Worm (Caenorhabditis elegans) whole organism, late embryonic: ENCODE measurements around the gene F02A9.1.

Experiments
- F13H6.1 ChIP-seq: sonication (generic microtip); optimal IDR thresholded peaks from 2 replicates; lab custom pipeline; 2016; ENCODE audit warnings: missing genetic modification characterization, missing compliant biosample characterization
- T23F11.4 ChIP-seq: fragments of 200-800 bp; sonication (Bioruptor generic); optimal IDR thresholded peaks from 2 replicates; lab custom pipeline; 2018; ENCODE audit warnings: mild to moderate bottlenecking, missing genetic modification characterization, missing compliant biosample characterization
- ahr-1 ChIP-seq: sonication (generic microtip); optimal IDR thresholded peaks from 2 replicates; lab custom pipeline; 2016; ENCODE audit warnings: missing genetic modification characterization, missing compliant biosample characterization
- ama-1 ChIP-seq: fragments of 150-350 bp; optimal IDR thresholded peaks from 2 replicates; lab custom pipeline; 2014
- ceh-14 ChIP-seq: sonication (generic microtip); optimal IDR thresholded peaks from 2 replicates; lab custom pipeline; 2016; ENCODE audit warnings: missing genotype, missing genetic modification characterization, missing compliant biosample characterization
- ceh-19 ChIP-seq: fragments of 200-800 bp; sonication (Bioruptor generic); optimal IDR thresholded peaks from 2 replicates; lab custom pipeline; 2018; ENCODE audit warnings: mild to moderate bottlenecking, missing genetic modification characterization, missing compliant biosample characterization
- ceh-2 ChIP-seq: sonication (generic microtip); optimal IDR thresholded peaks from 2 replicates; lab custom pipeline; 2016; ENCODE audit warnings: missing genotype, missing genetic modification characterization, missing compliant biosample characterization
- ceh-30 ChIP-seq: fragments of 150-350 bp; optimal IDR thresholded peaks from 2 replicates; lab custom pipeline; 2014; ENCODE audit warnings: missing biosample characterization, missing genetic modification characterization
- ceh-34 ChIP-seq: sonication (generic microtip); optimal IDR thresholded peaks from 2 replicates; lab custom pipeline; 2016; ENCODE audit warnings: mild to moderate bottlenecking, missing genetic modification characterization, missing compliant biosample characterization
- ceh-45 ChIP-seq: fragments of 200-800 bp; sonication (Bioruptor generic); IDR thresholded peaks from 2 replicates; pipeline ENCODE4 v1.3.6; 2022; ENCODE audit warnings: missing genetic modification reagents, missing genetic modification characterization, missing compliant biosample characterization
- che-1 ChIP-seq: sonication (generic microtip); optimal IDR thresholded peaks from 2 replicates; lab custom pipeline; 2016; ENCODE audit warnings: mild to moderate bottlenecking, missing genetic modification characterization, missing compliant biosample characterization
- dmd-4 ChIP-seq: sonication (generic microtip); optimal IDR thresholded peaks from 2 replicates; lab custom pipeline; 2016; ENCODE audit warnings: borderline replicate concordance, missing genetic modification characterization, missing compliant biosample characterization
- dve-1 ChIP-seq: sonication (generic microtip); optimal IDR thresholded peaks from 2 replicates; lab custom pipeline; 2017; ENCODE audit warnings: antibody characterized with exemption, mild to moderate bottlenecking, missing genetic modification characterization, missing compliant biosample characterization
- elt-4 ChIP-seq: sonication (generic microtip); optimal IDR thresholded peaks from 2 replicates; lab custom pipeline; 2016; ENCODE audit warnings: missing genetic modification characterization, missing compliant biosample characterization
- eyg-1 ChIP-seq: sonication (generic microtip); optimal IDR thresholded peaks from 2 replicates; lab custom pipeline; 2016; ENCODE audit warnings: missing genotype, missing genetic modification characterization, missing compliant biosample characterization
- fax-1 ChIP-seq: sonication (generic microtip); optimal IDR thresholded peaks from 2 replicates; lab custom pipeline; 2016; ENCODE audit warnings: missing genotype, missing genetic modification characterization, missing compliant biosample characterization
- fkh-6 ChIP-seq: sonication (generic microtip); optimal IDR thresholded peaks from 2 replicates; lab custom pipeline; 2016; ENCODE audit warnings: missing genetic modification characterization, missing compliant biosample characterization
- gmeb-2 ChIP-seq: sonication (generic microtip); optimal IDR thresholded peaks from 2 replicates; lab custom pipeline; 2016; ENCODE audit warnings: missing genetic modification characterization, inconsistent platforms, missing compliant biosample characterization
- hlh-13 ChIP-seq: fragments of 200-800 bp; sonication (Bioruptor generic); optimal IDR thresholded peaks from 2 replicates; lab custom pipeline; 2018; ENCODE audit warnings: mild to moderate bottlenecking, missing genetic modification characterization, missing compliant biosample characterization
- hlh-15 ChIP-seq: sonication (generic microtip); optimal IDR thresholded peaks from 2 replicates; lab custom pipeline; 2016; ENCODE audit warnings: missing genetic modification characterization, missing compliant biosample characterization
- hlh-8 ChIP-seq: sonication (generic microtip); optimal IDR thresholded peaks from 2 replicates; lab custom pipeline; 2016; ENCODE audit warnings: missing genotype, missing genetic modification characterization, missing compliant biosample characterization
- lin-11 ChIP-seq: fragments of 200-800 bp; sonication (Bioruptor generic); optimal IDR thresholded peaks from 2 replicates; lab custom pipeline; 2018; ENCODE audit warnings: mild to moderate bottlenecking, missing genetic modification characterization, missing compliant biosample characterization
- nfya-1 ChIP-seq: sonication (generic microtip); optimal IDR thresholded peaks from 2 replicates; lab custom pipeline; 2017; ENCODE audit warnings: missing genetic modification characterization, mild to moderate bottlenecking, missing compliant biosample characterization, antibody characterized with exemption, moderate library complexity
- odd-2 ChIP-seq: sonication (generic microtip); optimal IDR thresholded peaks from 2 replicates; lab custom pipeline; 2017; ENCODE audit warnings: antibody characterized with exemption, mild to moderate bottlenecking, missing genetic modification characterization, missing compliant biosample characterization
- pag-3 ChIP-seq: sonication (generic microtip); optimal IDR thresholded peaks from 2 replicates; lab custom pipeline; 2016; ENCODE audit warnings: missing compliant biosample characterization, missing genetic modification characterization, borderline replicate concordance
- pax-1 ChIP-seq: fragments of 150-350 bp; optimal IDR thresholded peaks from 2 replicates; lab custom pipeline; 2014; ENCODE audit warnings: missing biosample characterization, missing genetic modification characterization
- ref-2 ChIP-seq: sonication (generic microtip); optimal IDR thresholded peaks from 2 replicates; lab custom pipeline; 2016; ENCODE audit warnings: missing genetic modification characterization, missing compliant biosample characterization
- sdc-2 ChIP-seq: sonication (generic microtip); optimal IDR thresholded peaks from 2 replicates; lab custom pipeline; 2016; ENCODE audit warnings: missing genotype, missing genetic modification characterization, missing compliant biosample characterization
- sox-2 ChIP-seq: fragments of 200-800 bp; sonication (Bioruptor generic); IDR thresholded peaks from 2 replicates; pipeline ENCODE4 v1.3.6; 2022; ENCODE audit warnings: missing genetic modification reagents, missing genetic modification characterization, missing compliant biosample characterization
- sox-4 ChIP-seq: sonication (generic microtip); optimal IDR thresholded peaks from 2 replicates; lab custom pipeline; 2017; ENCODE audit warnings: mild to moderate bottlenecking, missing genetic modification characterization, inconsistent platforms, missing compliant biosample characterization
- tbx-7 ChIP-seq: sonication (generic microtip); optimal IDR thresholded peaks from 2 replicates; lab custom pipeline; 2016; ENCODE audit warnings: missing genotype, missing genetic modification characterization, missing compliant biosample characterization
- ttx-3 ChIP-seq: sonication (generic microtip); optimal IDR thresholded peaks from 2 replicates; lab custom pipeline; 2016; ENCODE audit warnings: missing genetic modification reagents, missing genetic modification characterization, missing compliant biosample characterization
- unc-3 ChIP-seq, 2 experiments: fragments of 200-800 bp in 1 of 2; sonication (Bioruptor generic) in 1 of 2; sonication (generic microtip) in 1 of 2; conservative IDR thresholded peaks in 1 of 2; optimal IDR thresholded peaks in 1 of 2; 2 replicates each; pipeline versions ENCODE4 v1.3.6 to Lab custom; 2016 to 2022; ENCODE audit warnings: missing compliant biosample characterization in 2 of 2, missing genetic modification characterization in 2 of 2, missing genetic modification reagents in 1 of 2
- unc-42 ChIP-seq: sonication (generic microtip); optimal IDR thresholded peaks from 2 replicates; lab custom pipeline; 2016; ENCODE audit warnings: missing genotype, missing genetic modification characterization, missing compliant biosample characterization
- zip-5 ChIP-seq: sonication (generic microtip); optimal IDR thresholded peaks from 2 replicates; lab custom pipeline; 2016; ENCODE audit warnings: missing genetic modification characterization, missing compliant biosample characterization
- ztf-16 ChIP-seq: sonication (generic microtip); optimal IDR thresholded peaks from 2 replicates; lab custom pipeline; 2017; ENCODE audit warnings: missing genetic modification characterization, missing compliant biosample characterization

Gene F02A9.1

ce11 chrIII:9104060-9104459 is 26.5 kb upstream of the F02A9.1 start (continued):
- no peak for TF ChIP-seq T23F11.4
- TF ChIP-seq ztf-16 (tag; lab: Kevin White, UChicago), result peak; percentile 26
- no peak for TF ChIP-seq F13H6.1 (tag; lab: Kevin White, UChicago)
- TF ChIP-seq fkh-6 (tag; lab: Kevin White, UChicago), result peak; percentile 37
- no peak for TF ChIP-seq zip-5 (tag; lab: Kevin White, UChicago)
- TF ChIP-seq tbx-7 (tag; lab: Kevin White, UChicago), result no peak
- TF ChIP-seq gmeb-2 (tag; lab: Kevin White, UChicago), result peak; percentile 32
- peak; percentile 53 for TF ChIP-seq fax-1 (tag; lab: Kevin White, UChicago)
- no peak for TF ChIP-seq elt-4 (tag; lab: Kevin White, UChicago)
- no peak for TF ChIP-seq unc-42 (tag; lab: Kevin White, UChicago)
- no peak for TF ChIP-seq ceh-34 (tag; lab: Kevin White, UChicago)
- TF ChIP-seq ama-1 (lab: Kevin White, UChicago), result no peak
- TF ChIP-seq ceh-2, result no peak
- peak; percentile 14 for TF ChIP-seq ttx-3
- no peak for TF ChIP-seq ceh-14
- TF ChIP-seq sox-4 (tag; lab: Kevin White, UChicago), result peak; percentile 62
- peak; percentile 14 for TF ChIP-seq hlh-13 (GFP tag; lab: Kevin White, UChicago)
- TF ChIP-seq ceh-45 (GFP tag; lab: Robert Waterston, UW), result peak; percentile 63; the same call in 1 of the 2 replicates
- TF ChIP-seq pax-1 (tag; lab: Kevin White, UChicago), result no peak
- no peak for TF ChIP-seq ref-2 (tag; lab: Kevin White, UChicago)
- peak; percentile 42 for TF ChIP-seq dmd-4

DNA sequence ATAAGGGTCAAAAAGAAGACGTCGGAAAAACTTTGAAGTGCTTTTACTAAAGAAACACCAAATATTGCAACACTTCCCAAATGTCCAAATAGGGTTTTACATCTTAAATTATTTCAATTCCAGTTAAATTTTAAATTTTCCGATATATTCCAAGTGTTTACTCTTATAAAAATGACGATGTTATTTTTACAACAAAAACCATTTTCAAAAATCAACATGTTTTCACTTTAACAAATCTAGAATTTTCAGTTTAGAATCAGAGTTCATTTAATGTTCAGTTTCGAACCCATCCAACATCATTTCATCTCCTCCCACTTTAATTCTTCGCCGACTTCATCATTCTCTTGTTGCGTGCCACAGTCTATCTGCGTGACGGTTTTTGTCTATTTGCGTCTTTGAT is 26.0 kb upstream of the F02A9.1 start, which contains the start of gene dos-1:
Gene dos-1 (plus strand): TSS at position 301 of the 400 bp plus-strand sequence.
- TF ChIP-seq lin-11 (tag; lab: Kevin White, UChicago) (no peak), pax-1 (tag; lab: Kevin White, UChicago) (no peak), gmeb-2 (tag; lab: Kevin White, UChicago) (no peak), ceh-19 (GFP tag; lab: Kevin White, UChicago) (no peak), hlh-8 (no peak), elt-4 (tag; lab: Kevin White, UChicago) (no peak), sox-2 (GFP tag; lab: Robert Waterston, UW) (no peak), ceh-30 (tag; lab: Kevin White, UChicago) (no peak), F13H6.1 (tag; lab: Kevin White, UChicago) (no peak), odd-2 (no peak), unc-3 (GFP tag; conservative IDR thresholded peaks at IDR 0.05; lab: Robert Waterston, UW) (no peak), unc-3 (tag; optimal IDR thresholded peaks at IDR 0.05; lab: Kevin White, UChicago) (no peak), fkh-6 (tag; lab: Kevin White, UChicago) (no peak), nfya-1 (tag; lab: Kevin White, UChicago) (no peak)

DNA sequence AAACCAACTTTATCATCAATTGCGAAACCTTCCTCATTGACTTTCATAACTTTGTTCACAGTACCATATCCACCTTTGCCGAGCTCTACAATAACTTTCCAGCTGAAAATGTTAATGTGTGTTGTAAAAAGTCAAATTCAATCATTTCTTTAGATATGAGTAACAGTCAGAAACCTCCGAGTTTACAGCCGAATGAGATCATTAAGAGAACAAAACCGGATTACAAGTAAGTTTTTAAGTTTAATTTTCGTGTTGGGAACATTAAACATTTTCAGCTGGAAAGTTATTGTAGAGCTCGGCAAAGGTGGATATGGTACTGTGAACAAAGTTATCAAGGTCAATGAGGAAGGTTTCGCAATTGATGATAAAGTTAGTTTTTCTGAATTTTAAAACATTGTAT is 23.6 kb upstream of the F02A9.1 start, which contains the start of gene ZK507.1:
Gene ZK507.1 (minus strand): TSS at position 101 of the 400 bp plus-strand sequence.
- no peak for TF ChIP-seq pag-3
- no peak for TF ChIP-seq ahr-1
- TF ChIP-seq sdc-2 (tag; lab: Kevin White, UChicago), result no peak
- TF ChIP-seq eyg-1, result no peak
- no peak for TF ChIP-seq che-1
- no peak for TF ChIP-seq hlh-15
- no peak for TF ChIP-seq nfya-1 (tag; lab: Kevin White, UChicago)
- no peak for TF ChIP-seq ceh-30 (tag; lab: Kevin White, UChicago)
- TF ChIP-seq dve-1 (tag; lab: Kevin White, UChicago), result no peak
- no peak for TF ChIP-seq hlh-8
- no peak for TF ChIP-seq sox-4 (tag; lab: Kevin White, UChicago)
- no peak for TF ChIP-seq gmeb-2 (tag; lab: Kevin White, UChicago)
- TF ChIP-seq ama-1 (lab: Kevin White, UChicago), result no peak
- no peak for TF ChIP-seq unc-3 (GFP tag; conservative IDR thresholded peaks at IDR 0.05; lab: Robert Waterston, UW)
- TF ChIP-seq unc-3 (tag; optimal IDR thresholded peaks at IDR 0.05; lab: Kevin White, UChicago), result no peak
- TF ChIP-seq fax-1 (tag; lab: Kevin White, UChicago), result no peak
